Worm (Caenorhabditis elegans) whole organism, young adult: ENCODE measurements around the gene wdfy-2.

ENCODE experiments used
- B0035.1 ChIP-seq: sonication (generic microtip); optimal IDR thresholded peaks from 2 replicates; lab custom pipeline; 2016; ENCODE audit warnings: missing genetic modification characterization, mild to moderate bottlenecking, missing compliant biosample characterization, missing genotype, missing genetic modification reagents
- B0261.1 ChIP-seq: sonication (generic microtip); optimal IDR thresholded peaks from 2 replicates; lab custom pipeline; 2016; ENCODE audit warnings: mild to moderate bottlenecking, missing genetic modification characterization, moderate library complexity, missing compliant biosample characterization
- F55B11.4 ChIP-seq: sonication (generic microtip); optimal IDR thresholded peaks from 2 replicates; lab custom pipeline; 2016; ENCODE audit warnings: missing compliant biosample characterization, missing genetic modification characterization, borderline replicate concordance; ENCODE audit not compliant: insufficient read depth
- T07F8.4 ChIP-seq: sonication (generic microtip); optimal IDR thresholded peaks from 2 replicates; lab custom pipeline; 2016; ENCODE audit warnings: mild to moderate bottlenecking, missing genetic modification characterization, moderate library complexity, missing compliant biosample characterization
- Y53G8AR.9 ChIP-seq: fragments of 200-800 bp; sonication (Bioruptor generic); conservative IDR thresholded peaks from 2 replicates; pipeline ENCODE4 v1.3.6; 2022; ENCODE audit warnings: missing genetic modification reagents, missing genetic modification characterization, missing compliant biosample characterization
- aptf-2 ChIP-seq: fragments of 200-800 bp; sonication (Bioruptor generic); conservative IDR thresholded peaks from 2 replicates; pipeline ENCODE4 v1.3.6; 2022; ENCODE audit warnings: missing genetic modification reagents, missing genetic modification characterization, missing compliant biosample characterization
- aptf-3 ChIP-seq: fragments of 200-800 bp; sonication (Bioruptor generic); IDR thresholded peaks from 2 replicates; pipeline ENCODE4 v1.3.6; 2022; ENCODE audit warnings: missing genetic modification characterization, missing compliant biosample characterization
- cebp-1 ChIP-seq, 2 experiments: fragments of 200-800 bp in 1 of 2; sonication (Bioruptor generic) in 1 of 2; sonication (generic microtip) in 1 of 2; IDR thresholded peaks in 1 of 2; optimal IDR thresholded peaks in 1 of 2; 2 replicates each; pipeline versions ENCODE4 v1.3.6 to Lab custom; 2017 to 2022; ENCODE audit warnings: missing compliant biosample characterization in 2 of 2, missing genetic modification characterization in 2 of 2, mild to moderate bottlenecking in 1 of 2, missing genetic modification reagents in 1 of 2, moderate library complexity in 1 of 2
- ceh-100 ChIP-seq: fragments of 200-800 bp; sonication (Bioruptor generic); IDR thresholded peaks from 2 replicates; pipeline ENCODE4 v1.3.6; 2022; ENCODE audit warnings: missing genetic modification reagents, missing genetic modification characterization, missing compliant biosample characterization
- ceh-27 ChIP-seq: fragments of 200-800 bp; sonication (Bioruptor generic); optimal IDR thresholded peaks from 2 replicates; lab custom pipeline; 2018; ENCODE audit warnings: mild to moderate bottlenecking, missing genetic modification characterization, moderate library complexity, missing compliant biosample characterization
- die-1 ChIP-seq: sonication (generic microtip); optimal IDR thresholded peaks from 2 replicates; lab custom pipeline; 2016; ENCODE audit warnings: missing genotype, mild to moderate bottlenecking, missing genetic modification characterization, missing compliant biosample characterization
- dpff-1 ChIP-seq: sonication (generic microtip); optimal IDR thresholded peaks from 2 replicates; lab custom pipeline; 2017; ENCODE audit warnings: mild to moderate bottlenecking, missing genetic modification characterization, missing compliant biosample characterization
- efl-1 ChIP-seq: fragments of 150-350 bp; optimal IDR thresholded peaks from 2 replicates; lab custom pipeline; 2014; ENCODE audit warnings: missing biosample characterization, missing genetic modification reagents, missing genetic modification characterization
- ekl-4 ChIP-seq: fragments of 200-800 bp; sonication (Bioruptor generic); IDR thresholded peaks from 2 replicates; pipeline ENCODE4 v1.3.6; 2022; ENCODE audit warnings: missing genetic modification reagents, missing genetic modification characterization, missing compliant biosample characterization
- fkh-3 ChIP-seq: sonication (generic microtip); optimal IDR thresholded peaks from 2 replicates; lab custom pipeline; 2016; ENCODE audit warnings: mild to moderate bottlenecking, missing genetic modification characterization, missing compliant biosample characterization
- gei-17 ChIP-seq: fragments of 200-800 bp; sonication (Bioruptor generic); optimal IDR thresholded peaks from 2 replicates; lab custom pipeline; 2018; ENCODE audit warnings: mild to moderate bottlenecking, missing genetic modification characterization, missing compliant biosample characterization
- hmg-20 ChIP-seq: fragments of 200-800 bp; sonication (Bioruptor generic); IDR thresholded peaks from 2 replicates; pipeline ENCODE4 v1.3.6; 2022; ENCODE audit warnings: missing genetic modification reagents, missing genetic modification characterization, missing compliant biosample characterization
- hsf-1 ChIP-seq: fragments of 200-800 bp; sonication (Bioruptor generic); IDR thresholded peaks from 2 replicates; pipeline ENCODE4 v1.3.6; 2022; ENCODE audit warnings: missing genetic modification reagents, missing genetic modification characterization, missing compliant biosample characterization
- lir-1 ChIP-seq: fragments of 200-800 bp; sonication (Bioruptor generic); conservative IDR thresholded peaks from 2 replicates; pipeline ENCODE4 v1.3.6; 2022; ENCODE audit warnings: missing genetic modification reagents, missing genetic modification characterization, missing compliant biosample characterization
- madf-10 ChIP-seq: sonication (generic microtip); optimal IDR thresholded peaks from 2 replicates; lab custom pipeline; 2016; ENCODE audit warnings: mild to moderate bottlenecking, missing genetic modification characterization, missing compliant biosample characterization
- madf-8 ChIP-seq: fragments of 200-800 bp; sonication (Bioruptor generic); conservative IDR thresholded peaks from 2 replicates; pipeline ENCODE4 v1.3.6; 2022; ENCODE audit warnings: missing genetic modification reagents, missing genetic modification characterization, missing compliant biosample characterization
- nfya-1 ChIP-seq: sonication (generic microtip); optimal IDR thresholded peaks from 2 replicates; lab custom pipeline; 2017; ENCODE audit warnings: antibody characterized with exemption, missing compliant biosample characterization, missing genetic modification characterization, borderline replicate concordance; ENCODE audit not compliant: insufficient read depth
- nhr-90 ChIP-seq: sonication (generic microtip); optimal IDR thresholded peaks from 2 replicates; lab custom pipeline; 2016; ENCODE audit warnings: missing genotype, mild to moderate bottlenecking, missing genetic modification characterization, missing compliant biosample characterization
- pha-4 ChIP-seq: fragments of 150-350 bp; sonication (generic microtip); optimal IDR thresholded peaks from 2 replicates; lab custom pipeline; 2014; ENCODE audit warnings: missing biosample characterization, missing genetic modification reagents, missing genetic modification characterization
- rcor-1 ChIP-seq: fragments of 200-800 bp; sonication (Bioruptor generic); IDR thresholded peaks from 2 replicates; pipeline ENCODE4 v1.3.6; 2022; ENCODE audit warnings: missing genetic modification reagents, missing genetic modification characterization, missing compliant biosample characterization
- rec-8 ChIP-seq, 2 experiments: sonication (generic microtip); optimal IDR thresholded peaks; 2 replicates each; lab custom pipeline; 2016; ENCODE audit warnings: mild to moderate bottlenecking in 2 of 2, missing genetic modification characterization in 2 of 2, missing genetic modification reagents in 2 of 2, missing genotype in 2 of 2, missing biosample characterization in 1 of 2, missing compliant biosample characterization in 1 of 2, moderate library complexity in 1 of 2
- repo-1 ChIP-seq: sonication (generic microtip); optimal IDR thresholded peaks from 2 replicates; lab custom pipeline; 2017; ENCODE audit warnings: mild to moderate bottlenecking, missing genetic modification characterization, missing compliant biosample characterization
- rpc-1 ChIP-seq, 2 experiments: fragments of 150-350 bp in 1 of 2; sonication (generic microtip) in 1 of 2; optimal IDR thresholded peaks; 2 replicates each; lab custom pipeline; 2014 to 2018; ENCODE audit warnings: missing biosample characterization in 1 of 2, missing genetic modification characterization in 1 of 2, missing genetic modification reagents in 1 of 2, missing genotype in 1 of 2
- snpc-1.1 ChIP-seq: sonication (generic microtip); optimal IDR thresholded peaks from 2 replicates; lab custom pipeline; 2017; ENCODE audit warnings: missing genetic modification characterization, mild to moderate bottlenecking, missing compliant biosample characterization, antibody characterized with exemption, moderate library complexity, missing genotype, missing genetic modification reagents; ENCODE audit not compliant: insufficient read depth
- tbx-9 ChIP-seq: sonication (generic microtip); optimal IDR thresholded peaks from 2 replicates; lab custom pipeline; 2016; ENCODE audit warnings: borderline replicate concordance, missing genetic modification characterization, inconsistent platforms, missing compliant biosample characterization
- zim-3 ChIP-seq: sonication (generic microtip); optimal IDR thresholded peaks from 2 replicates; lab custom pipeline; 2017; ENCODE audit warnings: mild to moderate bottlenecking, missing genetic modification characterization, moderate library complexity, missing compliant biosample characterization
- ztf-6 ChIP-seq: fragments of 200-800 bp; sonication (Bioruptor generic); IDR thresholded peaks from 2 replicates; pipeline ENCODE4 v1.3.6; 2022; ENCODE audit warnings: missing genetic modification reagents, missing genetic modification characterization, missing compliant biosample characterization

Gene wdfy-2

DNA sequence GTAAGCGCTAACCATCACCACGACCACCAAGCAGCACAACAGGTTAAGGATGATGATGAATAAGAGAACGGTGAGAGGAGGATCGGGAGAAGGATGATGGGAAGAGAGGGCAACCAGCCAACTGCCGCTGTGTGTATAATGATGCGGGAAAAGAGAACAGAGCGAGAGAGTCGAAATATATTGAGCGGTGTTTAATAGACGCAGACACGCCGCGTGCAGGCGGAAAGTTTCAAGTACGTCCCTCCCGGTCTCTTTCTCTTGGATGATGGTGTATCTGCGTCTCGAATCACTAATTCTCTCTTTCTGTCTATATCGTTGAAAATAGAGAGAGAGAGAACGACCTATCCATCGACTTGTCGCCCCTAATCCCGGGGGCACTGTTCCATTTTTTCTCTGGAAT is 37.1 kb downstream of the wdfy-2 start (continued):
- TF ChIP-seq rec-8 (tag; optimal IDR thresholded peaks at IDR 0.05; lab: Kevin White, UChicago) (no peak), pha-4 (tag; lab: Kevin White, UChicago) (no peak), cebp-1 (GFP tag; IDR thresholded peaks at IDR 0.05; lab: Robert Waterston, UW) (no peak), cebp-1 (tag; optimal IDR thresholded peaks at IDR 0.05; lab: Kevin White, UChicago) (peak; percentile 43), B0261.1 (tag; lab: Kevin White, UChicago) (no peak), ekl-4 (0 out of 2 replicates have a peak, but pooled peaks have one; percentile 23), ceh-27 (peak; percentile 10), rcor-1 (GFP tag; lab: Robert Waterston, UW) (0 out of 2 replicates have a peak, but pooled peaks have one; percentile 8), madf-8 (GFP tag; lab: Robert Waterston, UW) (no peak)

DNA sequence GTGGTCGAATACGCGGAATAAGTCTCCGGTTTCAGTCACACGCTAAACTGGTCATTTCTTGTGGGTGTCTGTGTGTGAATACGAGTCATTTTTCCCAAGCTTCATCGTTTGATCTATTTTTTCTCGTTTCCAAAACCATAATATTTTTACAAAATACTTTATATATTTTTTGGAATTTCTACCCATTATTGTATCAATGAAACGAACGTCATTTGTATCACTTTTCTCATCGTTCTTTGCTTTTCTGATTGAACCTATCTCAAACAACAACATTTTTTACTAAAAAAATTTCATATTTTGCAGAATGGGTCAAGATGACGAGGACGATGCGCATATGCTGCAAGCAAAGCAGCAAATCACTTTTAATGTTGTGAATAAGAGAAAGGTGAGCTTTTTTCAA is 38.6 kb downstream of the wdfy-2 start, which contains the start of gene mel-11:
Gene mel-11, plus strand, starts transcription at position 301 of the 400 bp plus-strand sequence.
- TF ChIP-seq repo-1 (no peak), B0035.1 (tag; lab: Kevin White, UChicago) (no peak), hmg-20 (GFP tag; lab: Robert Waterston, UW) (no peak), nfya-1 (tag; lab: Kevin White, UChicago) (no peak), ceh-100 (GFP tag; lab: Robert Waterston, UW) (no peak), ztf-6 (GFP tag; lab: Robert Waterston, UW) (no peak), ceh-27 (no peak), Y53G8AR.9 (GFP tag; lab: Robert Waterston, UW) (no peak), tbx-9 (no peak), madf-10 (tag; lab: Kevin White, UChicago) (no peak)

DNA sequence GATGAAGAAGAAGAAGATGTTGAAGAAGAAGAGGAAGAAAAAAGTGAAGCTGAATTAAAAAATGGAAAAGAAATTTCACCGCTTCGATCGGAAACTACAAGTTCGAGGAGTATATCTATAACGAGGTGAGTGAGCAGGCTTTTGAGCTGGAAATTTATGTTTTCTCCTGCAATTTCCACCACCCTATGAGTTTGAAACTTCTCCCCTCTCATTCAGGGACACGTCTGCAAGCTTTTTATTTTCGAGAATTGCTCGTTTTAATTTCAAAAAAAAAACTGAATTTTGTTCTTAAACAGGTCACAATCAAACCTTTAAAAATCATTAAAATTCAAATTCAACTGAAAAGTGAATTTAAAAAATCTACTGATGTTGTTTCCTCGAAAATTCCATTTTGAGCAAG is 42.6 kb downstream of the wdfy-2 start:
- TF ChIP-seq snpc-1.1 (tag; lab: Kevin White, UChicago) = no peak
- TF ChIP-seq die-1 (tag; lab: Kevin White, UChicago) = no peak

DNA sequence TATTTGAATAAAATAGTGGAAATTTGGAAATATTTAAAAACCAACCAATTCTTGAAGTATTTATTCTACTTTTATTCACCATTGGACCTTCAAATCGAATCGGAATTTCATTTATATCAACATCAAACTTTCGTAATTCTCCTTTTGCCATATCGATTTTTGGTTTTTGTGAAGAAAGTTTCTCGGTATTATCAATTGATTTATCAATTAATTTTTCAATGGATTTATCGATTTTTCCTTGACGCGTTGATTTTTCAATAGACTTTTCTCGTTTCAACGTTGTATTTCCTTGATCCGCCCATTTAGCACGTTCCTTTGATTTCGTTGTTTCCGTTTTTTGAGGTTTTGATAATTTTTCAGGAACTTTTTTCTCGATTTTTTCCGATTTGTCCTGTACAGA is 49.7 kb downstream of the wdfy-2 start:
- no peak for TF ChIP-seq aptf-2 (GFP tag; lab: Robert Waterston, UW)
- no peak for TF ChIP-seq efl-1 (GFP tag; lab: Kevin White, UChicago)
- TF ChIP-seq zim-3 (tag; lab: Kevin White, UChicago) = no peak
- no peak for TF ChIP-seq hsf-1 (GFP tag; lab: Robert Waterston, UW)
- no peak for TF ChIP-seq rpc-1 (optimal IDR thresholded peaks at IDR 0.05; lab: Kevin White, UChicago)
- TF ChIP-seq rpc-1 (tag; optimal IDR thresholded peaks at IDR 0.05; lab: Kevin White, UChicago) = no peak
- TF ChIP-seq fkh-3 (tag; lab: Kevin White, UChicago) = no peak
- TF ChIP-seq ekl-4 = no peak
- TF ChIP-seq lir-1 = no peak
- no peak for TF ChIP-seq F55B11.4 (tag; lab: Kevin White, UChicago)
- TF ChIP-seq aptf-3 (GFP tag; lab: Robert Waterston, UW) = no peak
- no peak for TF ChIP-seq T07F8.4 (tag; lab: Kevin White, UChicago)
- no peak for TF ChIP-seq dpff-1 (tag; lab: Kevin White, UChicago)
- no peak for TF ChIP-seq gei-17 (GFP tag; lab: Kevin White, UChicago)
- TF ChIP-seq nhr-90 (tag; lab: Kevin White, UChicago) = no peak
